Worm (Caenorhabditis elegans): Measurements from ENCODE around the gene C14A6.6.

- TF ChIP-seq ama-1 (optimal IDR thresholded peaks at IDR 0.05) = no peak
- TF ChIP-seq flt-1 (GFP tag; IDR thresholded peaks at IDR 0.05) = no peak
- no peak for TF ChIP-seq tra-4 (tag; optimal IDR thresholded peaks at IDR 0.05)
- TF ChIP-seq tbx-37 (GFP tag; conservative IDR thresholded peaks at IDR 0.05) = no peak
- TF ChIP-seq tbx-11 (GFP tag; IDR thresholded peaks at IDR 0.05) = no peak
- no peak for TF ChIP-seq hmbx-1 (tag; optimal IDR thresholded peaks at IDR 0.05)
- no peak for TF ChIP-seq ceh-36 (tag; optimal IDR thresholded peaks at IDR 0.05)
- no peak for TF ChIP-seq sea-1 (GFP tag; conservative IDR thresholded peaks at IDR 0.05)
- no peak for TF ChIP-seq F13C5.2 (tag; optimal IDR thresholded peaks at IDR 0.05)
- no peak for TF ChIP-seq ets-7 (tag; optimal IDR thresholded peaks at IDR 0.05)
Measured at ce11 chrV:18188328-18188727, 21.3 kb upstream of the C14A6.6 start, which contains the start of gene clec-245.

Measured in whole organism, early embryonic.